Fruit fly (Drosophila melanogaster) whole organism, embryonic: ENCODE results near the gene CG34039.

Experiments used
- ATbp ChIP-seq: fragments of 200-800 bp; sonication (Bioruptor generic); optimal IDR thresholded peaks from 2 replicates; lab custom pipeline; 2017; ENCODE audit warnings: missing biosample characterization, mild to moderate bottlenecking, missing genetic modification characterization, missing genetic modification reagents
- Adf1 ChIP-seq: fragments of 200-800 bp; sonication (Bioruptor generic); IDR thresholded peaks from 2 replicates; pipeline ENCODE4 v1.3.6; 2022; ENCODE audit warnings: missing biosample characterization, missing genetic modification characterization
- B-H1 ChIP-seq: fragments of 200-800 bp; sonication (Bioruptor generic); IDR thresholded peaks from 3 replicates; pipeline ENCODE4 v1.3.6; 2022; ENCODE audit warnings: missing biosample characterization, missing genetic modification characterization
- BtbVII ChIP-seq: fragments of 200-800 bp; sonication (Bioruptor generic); optimal IDR thresholded peaks from 3 replicates; lab custom pipeline; 2017; ENCODE audit warnings: missing biosample characterization, mild to moderate bottlenecking, missing genetic modification characterization
- CG10431 ChIP-seq: fragments of 200-800 bp; sonication (Bioruptor generic); optimal IDR thresholded peaks from 3 replicates; lab custom pipeline; 2018; ENCODE audit warnings: missing biosample characterization, mild to moderate bottlenecking, missing genetic modification characterization
- CG17568 ChIP-seq: fragments of 200-800 bp; sonication (Bioruptor generic); optimal IDR thresholded peaks from 2 replicates; lab custom pipeline; 2018; ENCODE audit warnings: missing biosample characterization, mild to moderate bottlenecking, missing genetic modification characterization, moderate library complexity
- CG17802 ChIP-seq: fragments of 200-800 bp; sonication (Bioruptor generic); optimal IDR thresholded peaks from 2 replicates; lab custom pipeline; 2018; ENCODE audit warnings: missing biosample characterization, mild to moderate bottlenecking, missing genetic modification characterization, moderate library complexity
- CG2875 ChIP-seq: fragments of 200-800 bp; sonication (Bioruptor generic); optimal IDR thresholded peaks from 2 replicates; lab custom pipeline; 2017; ENCODE audit warnings: missing biosample characterization, mild to moderate bottlenecking, missing genetic modification characterization, missing genetic modification reagents
- CG2889 ChIP-seq: fragments of 200-800 bp; sonication (Bioruptor generic); IDR thresholded peaks from 3 replicates; pipeline ENCODE4 v1.3.6; 2022; ENCODE audit warnings: missing biosample characterization, missing genetic modification characterization
- CG30020 ChIP-seq: fragments of 200-800 bp; optimal IDR thresholded peaks from 2 replicates; lab custom pipeline; 2019; ENCODE audit warnings: missing biosample characterization, mild to moderate bottlenecking, missing genetic modification characterization, moderate library complexity
- CG30431 ChIP-seq: fragments of 200-800 bp; sonication (Bioruptor generic); optimal IDR thresholded peaks from 2 replicates; lab custom pipeline; 2017; ENCODE audit warnings: missing biosample characterization, missing genetic modification characterization
- CG43689 ChIP-seq: fragments of 200-800 bp; sonication (Bioruptor generic); IDR thresholded peaks from 2 replicates; pipeline ENCODE4 v1.3.6; 2022; ENCODE audit warnings: missing biosample characterization, missing genetic modification characterization
- CG4404 ChIP-seq: fragments of 200-800 bp; sonication (Bioruptor generic); IDR thresholded peaks from 2 replicates; pipeline ENCODE4 v1.3.6; 2022; ENCODE audit warnings: missing biosample characterization, missing genetic modification characterization
- CG5245 ChIP-seq: fragments of 200-800 bp; sonication (Bioruptor generic); optimal IDR thresholded peaks from 3 replicates; lab custom pipeline; 2016; ENCODE audit warnings: missing biosample characterization, missing genetic modification characterization
- CG7928 ChIP-seq: fragments of 200-800 bp; sonication (Bioruptor generic); optimal IDR thresholded peaks from 2 replicates; lab custom pipeline; 2017; ENCODE audit warnings: missing biosample characterization, mild to moderate bottlenecking, missing genetic modification characterization
- CG8290 ChIP-seq, 3 experiments: fragments of 200-800 bp; sonication (Bioruptor generic); optimal IDR thresholded peaks; 2 replicates each; lab custom pipeline; 2016 to 2019; ENCODE audit warnings: missing biosample characterization in 3 of 3, missing genetic modification characterization in 3 of 3, mild to moderate bottlenecking in 2 of 3, moderate library complexity in 1 of 3
- CG8478 ChIP-seq: fragments of >200 bp; optimal IDR thresholded peaks from 2 replicates; lab custom pipeline; 2018
- CG8924 ChIP-seq: fragments of 200-800 bp; optimal IDR thresholded peaks from 3 replicates; lab custom pipeline; 2019; ENCODE audit warnings: missing biosample characterization, mild to moderate bottlenecking, missing genetic modification characterization, moderate library complexity
- CG8944 ChIP-seq: fragments of 200-800 bp; sonication (Bioruptor generic); optimal IDR thresholded peaks from 3 replicates; lab custom pipeline; 2016; ENCODE audit warnings: missing biosample characterization, missing genetic modification characterization
- CG9727 ChIP-seq: fragments of 200-800 bp; sonication (Bioruptor generic); optimal IDR thresholded peaks from 3 replicates; lab custom pipeline; 2017; ENCODE audit warnings: missing biosample characterization, mild to moderate bottlenecking, missing genetic modification characterization
- Camta ChIP-seq: fragments of 200-800 bp; sonication (Bioruptor generic); optimal IDR thresholded peaks from 2 replicates; lab custom pipeline; 2016; ENCODE audit warnings: missing biosample characterization, missing genetic modification characterization
- Chrac-16 ChIP-seq: fragments of 200-800 bp; sonication (Bioruptor generic); optimal IDR thresholded peaks from 3 replicates; lab custom pipeline; 2016; ENCODE audit warnings: missing biosample characterization, missing genetic modification characterization
- Deaf1 ChIP-seq: fragments of 200-800 bp; optimal IDR thresholded peaks from 3 replicates; lab custom pipeline; 2019; ENCODE audit warnings: missing biosample characterization, mild to moderate bottlenecking, missing genetic modification characterization, moderate library complexity
- Fer1 ChIP-seq: fragments of 200-800 bp; sonication (Bioruptor generic); optimal IDR thresholded peaks from 2 replicates; lab custom pipeline; 2017; ENCODE audit warnings: missing biosample characterization, mild to moderate bottlenecking, missing genetic modification characterization
- HLH3B ChIP-seq: fragments of 200-800 bp; sonication (Bioruptor generic); IDR thresholded peaks from 2 replicates; pipeline ENCODE4 v1.3.6; 2022; ENCODE audit warnings: missing biosample characterization, missing genetic modification characterization
- Hand ChIP-seq: fragments of 200-800 bp; sonication (Bioruptor generic); optimal IDR thresholded peaks from 2 replicates; lab custom pipeline; 2017; ENCODE audit warnings: mild to moderate bottlenecking, missing biosample characterization, missing genetic modification reagents, missing genetic modification characterization
- Hmr ChIP-seq: fragments of 200-800 bp; sonication (Bioruptor generic); optimal IDR thresholded peaks from 3 replicates; lab custom pipeline; 2017; ENCODE audit warnings: mild to moderate bottlenecking, missing biosample characterization, missing genetic modification reagents, missing genetic modification characterization
- Max ChIP-seq: fragments of 200-800 bp; sonication (Bioruptor generic); optimal IDR thresholded peaks from 2 replicates; lab custom pipeline; 2016; ENCODE audit warnings: missing biosample characterization, mild to moderate bottlenecking, missing genetic modification characterization
- Mes4 ChIP-seq: fragments of 200-800 bp; sonication (Bioruptor generic); optimal IDR thresholded peaks from 2 replicates; lab custom pipeline; 2016; ENCODE audit warnings: missing biosample characterization, missing genetic modification characterization
- Neu2 ChIP-seq: fragments of 200-800 bp; sonication (Bioruptor generic); optimal IDR thresholded peaks from 3 replicates; lab custom pipeline; 2016; ENCODE audit warnings: missing biosample characterization, missing genetic modification characterization, borderline replicate concordance
- Oaz ChIP-seq: fragments of 200-800 bp; sonication (Bioruptor generic); IDR thresholded peaks from 2 replicates; pipeline ENCODE4 v1.3.6; 2022; ENCODE audit warnings: missing biosample characterization, missing genetic modification characterization
- TFAM ChIP-seq: fragments of 200-800 bp; sonication (Bioruptor generic); optimal IDR thresholded peaks from 2 replicates; lab custom pipeline; 2017; ENCODE audit warnings: missing biosample characterization, missing genetic modification characterization, inconsistent platforms
- Trl ChIP-seq, 3 experiments: fragments of >200 bp in 2 of 3; fragments of 200-800 bp in 1 of 3; sonication (Bioruptor generic) in 1 of 3; optimal IDR thresholded peaks; 2 replicates in 1 of 3; 3 replicates in 2 of 3; lab custom pipeline; 2016 to 2017; ENCODE audit warnings: missing biosample characterization in 1 of 3, missing genetic modification characterization in 1 of 3
- abd-A ChIP-seq: fragments of 200-800 bp; sonication (Bioruptor generic); optimal IDR thresholded peaks from 3 replicates; lab custom pipeline; 2019; ENCODE audit warnings: missing biosample characterization, mild to moderate bottlenecking, missing genetic modification characterization, moderate library complexity
- ato ChIP-seq: fragments of 200-800 bp; sonication (Bioruptor generic); IDR thresholded peaks from 2 replicates; pipeline ENCODE4 v1.3.6; 2022; ENCODE audit warnings: missing biosample characterization, missing genetic modification characterization; ENCODE audit not compliant: partially characterized antibody
- bbx ChIP-seq: fragments of 200-800 bp; sonication (Bioruptor generic); IDR thresholded peaks from 2 replicates; pipeline ENCODE4 v1.3.6; 2022; ENCODE audit warnings: missing biosample characterization, missing genetic modification characterization; ENCODE audit not compliant: partially characterized antibody
- dati ChIP-seq: fragments of 200-800 bp; sonication (Bioruptor generic); IDR thresholded peaks from 2 replicates; pipeline ENCODE4 v1.3.6; 2022; ENCODE audit warnings: missing biosample characterization, missing genetic modification characterization
- dysf ChIP-seq: fragments of 200-800 bp; sonication (Bioruptor generic); IDR thresholded peaks from 3 replicates; pipeline ENCODE4 v1.3.6; 2022; ENCODE audit warnings: missing biosample characterization, missing genetic modification characterization
- ewg ChIP-seq: fragments of 200-800 bp; sonication (Bioruptor generic); optimal IDR thresholded peaks from 3 replicates; lab custom pipeline; 2017; ENCODE audit warnings: mild to moderate bottlenecking, missing biosample characterization, missing genetic modification reagents, missing genetic modification characterization
- hb ChIP-seq: fragments of 200-800 bp; sonication (Bioruptor generic); IDR thresholded peaks from 3 replicates; pipeline ENCODE4 v1.3.6; 2022; ENCODE audit warnings: missing biosample characterization, missing genetic modification characterization; ENCODE audit not compliant: partially characterized antibody
- hbn ChIP-seq: fragments of 200-800 bp; sonication (Bioruptor generic); IDR thresholded peaks from 2 replicates; pipeline ENCODE4 v1.3.6; 2022; ENCODE audit warnings: missing biosample characterization, missing genetic modification characterization; ENCODE audit not compliant: partially characterized antibody
- kni ChIP-seq: fragments of 200-800 bp; sonication (Bioruptor generic); optimal IDR thresholded peaks from 3 replicates; lab custom pipeline; 2017; ENCODE audit warnings: mild to moderate bottlenecking, missing biosample characterization, missing genetic modification reagents, missing genetic modification characterization
- nerfin-2 ChIP-seq: fragments of 200-800 bp; sonication (Bioruptor generic); IDR thresholded peaks from 2 replicates; pipeline ENCODE4 v1.3.6; 2022; ENCODE audit warnings: missing biosample characterization, missing genetic modification characterization; ENCODE audit not compliant: partially characterized antibody
- onecut ChIP-seq: fragments of 200-800 bp; sonication (Bioruptor generic); IDR thresholded peaks from 2 replicates; pipeline ENCODE4 v1.3.6; 2022; ENCODE audit warnings: missing biosample characterization, missing genetic modification characterization
- prd ChIP-seq, 3 experiments: fragments of >200 bp in 2 of 3; fragments of 200-800 bp in 1 of 3; sonication (Bioruptor generic) in 1 of 3; optimal IDR thresholded peaks in 2 of 3; IDR thresholded peaks in 1 of 3; 2 replicates in 2 of 3; 3 replicates in 1 of 3; pipeline versions ENCODE4 v1.3.6 to Lab custom; 2017 to 2022; ENCODE audit warnings: missing biosample characterization in 1 of 3, missing genetic modification characterization in 1 of 3
- run ChIP-seq: fragments of 200-800 bp; sonication (Bioruptor generic); optimal IDR thresholded peaks from 3 replicates; lab custom pipeline; 2018; ENCODE audit warnings: missing biosample characterization, mild to moderate bottlenecking, missing genetic modification characterization
- slou ChIP-seq: fragments of 200-800 bp; sonication (Bioruptor generic); optimal IDR thresholded peaks from 3 replicates; lab custom pipeline; 2016; ENCODE audit warnings: missing biosample characterization, missing genetic modification characterization
- vvl ChIP-seq: fragments of 200-800 bp; sonication (Bioruptor generic); IDR thresholded peaks from 2 replicates; pipeline ENCODE4 v1.3.6; 2022; ENCODE audit warnings: missing biosample characterization, missing genetic modification characterization

Gene CG34039

DNA sequence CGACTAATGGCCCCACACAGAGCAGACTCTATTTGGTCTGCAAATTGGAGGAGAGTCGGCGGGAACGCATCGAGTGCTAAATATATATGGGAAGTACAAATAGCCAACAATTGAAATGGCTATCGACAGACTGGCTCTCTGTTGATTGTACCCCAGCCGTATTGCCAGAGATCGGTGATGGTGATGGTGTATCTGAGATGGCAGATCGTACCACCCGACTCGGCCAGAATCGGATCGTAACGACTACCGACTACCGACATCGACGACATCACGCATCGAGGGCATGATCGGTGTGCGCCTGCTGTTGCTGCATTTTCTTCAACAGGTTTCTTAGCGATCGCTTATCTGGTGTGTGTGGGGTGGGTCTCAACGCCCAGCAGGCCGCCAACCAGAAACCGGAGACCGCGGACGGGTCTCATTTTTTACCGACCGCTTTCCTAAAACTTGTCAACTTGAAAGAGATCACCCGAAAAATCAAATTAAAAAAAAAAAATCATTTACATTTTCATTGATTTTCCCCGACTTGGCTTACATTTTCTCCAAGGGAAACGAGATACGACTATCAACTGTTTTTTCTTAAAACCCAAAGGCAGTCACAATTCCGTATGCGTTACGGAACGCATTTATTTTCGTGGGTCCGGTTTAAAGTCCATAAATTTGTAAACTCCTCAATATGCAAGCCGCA, 15.7 kb upstream of the CG34039 start (continued):
- TF ChIP-seq CG9727 (GFP tag; lab: Kevin White, UChicago) (peak; percentile 11), Max (GFP tag; lab: Kevin White, UChicago) (no peak), CG17802 (tag; lab: Kevin White, UChicago) (peak; percentile 55), Oaz (GFP tag; lab: Robert Waterston, UW) (no peak), Trl (optimal IDR thresholded peaks at IDR 0.05; lab: Kevin White, UChicago) (no peak), Trl (GFP tag; optimal IDR thresholded peaks at IDR 0.05; lab: Kevin White, UChicago) (no peak), BtbVII (GFP tag; lab: Kevin White, UChicago) (peak; percentile 18), CG8478 (lab: Kevin White, UChicago) (no peak), ewg (GFP tag; lab: Kevin White, UChicago) (no peak), vvl (GFP tag; lab: Robert Waterston, UW) (peak; percentile 71), CG7928 (no peak), CG17568 (peak; percentile 1), kni (GFP tag; lab: Kevin White, UChicago) (peak; percentile 97), hbn (peak; percentile 31; the same call in 1 of the 2 replicates), run (no peak), Deaf1 (peak; percentile 90), CG10431 (GFP tag; lab: Kevin White, UChicago) (no peak), dati (GFP tag; lab: Robert Waterston, UW) (no peak), abd-A (tag; lab: Kevin White, UChicago) (peak; percentile 79), dysf (no peak; the same call in 2 of the 3 replicates), Hand (GFP tag; lab: Kevin White, UChicago) (no peak), TFAM (GFP tag; lab: Kevin White, UChicago) (no peak), Camta (GFP tag; lab: Kevin White, UChicago) (no peak), Adf1 (GFP tag; lab: Robert Waterston, UW) (no peak), CG2875 (GFP tag; lab: Kevin White, UChicago) (no peak), Hmr (peak; percentile 33), Mes4 (GFP tag; lab: Kevin White, UChicago) (peak; percentile 1), CG8290 (GFP tag; optimal IDR thresholded peaks at IDR 0.05; lab: Kevin White, UChicago) (peak; percentile 5), CG8290 (tag; optimal IDR thresholded peaks at IDR 0.05; lab: Kevin White, UChicago) (peak in 1 of 2 experiments; percentile 84), onecut (GFP tag; lab: Robert Waterston, UW) (no peak), bbx (peak; percentile 10; the same call in 1 of the 2 replicates), nerfin-2 (GFP tag; lab: Robert Waterston, UW) (0 out of 2 replicates have a peak, but pooled peaks have one; percentile 15), CG8924 (no peak), ato (GFP tag; lab: Robert Waterston, UW) (no peak), CG30431 (no peak), Fer1 (peak; percentile 47), CG43689 (no peak), HLH3B (GFP tag; lab: Robert Waterston, UW) (peak; percentile 41; the same call in 1 of the 2 replicates), ATbp (GFP tag; lab: Kevin White, UChicago) (peak; percentile 60), Chrac-16 (GFP tag; lab: Kevin White, UChicago) (no peak), hb (GFP tag; lab: Robert Waterston, UW) (no peak; the same call in 2 of the 3 replicates), B-H1 (peak; percentile 46; the same call in 1 of the 3 replicates), CG5245 (no peak), Neu2 (no peak), CG30020 (tag; lab: Kevin White, UChicago) (no peak), CG4404 (no peak), slou (GFP tag; lab: Kevin White, UChicago) (no peak), CG8944 (GFP tag; lab: Kevin White, UChicago) (no peak), prd (optimal IDR thresholded peaks at IDR 0.05; lab: Kevin White, UChicago) (no peak), prd (GFP tag; IDR thresholded peaks at IDR 0.05; lab: Robert Waterston, UW) (no peak), CG2889 (GFP tag; lab: Robert Waterston, UW) (no peak)
